Fruit fly (Drosophila melanogaster) whole organism, embryonic: ENCODE data around the gene CG5087.

ENCODE experiments used
- Asciz ChIP-seq: fragments of 200-800 bp; sonication (Bioruptor generic); optimal IDR thresholded peaks from 2 replicates; lab custom pipeline; 2017; ENCODE audit warnings: missing biosample characterization, mild to moderate bottlenecking, missing genetic modification characterization, missing genetic modification reagents
- B-H1 ChIP-seq: fragments of 200-800 bp; sonication (Bioruptor generic); IDR thresholded peaks from 3 replicates; pipeline ENCODE4 v1.3.6; 2022; ENCODE audit warnings: missing biosample characterization, missing genetic modification characterization
- CG10267 ChIP-seq: fragments of 200-800 bp; sonication (Bioruptor generic); optimal IDR thresholded peaks from 2 replicates; lab custom pipeline; 2018; ENCODE audit warnings: missing biosample characterization, mild to moderate bottlenecking, missing genetic modification characterization, moderate library complexity
- CG10543 ChIP-seq: fragments of 200-800 bp; sonication (Bioruptor generic); optimal IDR thresholded peaks from 3 replicates; lab custom pipeline; 2017; ENCODE audit warnings: missing biosample characterization, mild to moderate bottlenecking, missing genetic modification characterization, moderate library complexity
- CG12071 ChIP-seq: fragments of 200-800 bp; sonication (Bioruptor generic); optimal IDR thresholded peaks from 3 replicates; lab custom pipeline; 2018; ENCODE audit warnings: missing biosample characterization, mild to moderate bottlenecking, missing genetic modification characterization
- CG12659 ChIP-seq: fragments of 200-800 bp; sonication (Bioruptor generic); optimal IDR thresholded peaks from 3 replicates; lab custom pipeline; 2017; ENCODE audit warnings: mild to moderate bottlenecking, missing biosample characterization, missing genetic modification reagents, missing genetic modification characterization
- CG14667 ChIP-seq: fragments of 200-800 bp; sonication (Bioruptor generic); IDR thresholded peaks from 2 replicates; pipeline ENCODE4 v1.3.6; 2022; ENCODE audit warnings: missing biosample characterization, missing genetic modification characterization
- CG17385 ChIP-seq: fragments of 200-800 bp; sonication (Bioruptor generic); optimal IDR thresholded peaks from 3 replicates; lab custom pipeline; 2018; ENCODE audit warnings: missing biosample characterization, mild to moderate bottlenecking, missing genetic modification characterization
- CG17612 ChIP-seq: fragments of 200-800 bp; sonication (Bioruptor generic); IDR thresholded peaks from 2 replicates; pipeline ENCODE4 v1.3.6; 2022; ENCODE audit warnings: missing biosample characterization, missing genetic modification characterization
- CG2120 ChIP-seq: fragments of 200-800 bp; sonication (Bioruptor generic); optimal IDR thresholded peaks from 3 replicates; lab custom pipeline; 2016; ENCODE audit warnings: missing biosample characterization, missing genetic modification characterization
- CG3407 ChIP-seq: fragments of 200-800 bp; sonication (Bioruptor generic); optimal IDR thresholded peaks from 2 replicates; lab custom pipeline; 2018; ENCODE audit warnings: missing biosample characterization, mild to moderate bottlenecking, missing genetic modification characterization
- CG34224 ChIP-seq: fragments of 200-800 bp; sonication (Bioruptor generic); IDR thresholded peaks from 3 replicates; pipeline ENCODE4 v1.3.6; 2022; ENCODE audit warnings: missing biosample characterization, missing genetic modification characterization; ENCODE audit not compliant: partially characterized antibody
- CG43689 ChIP-seq: fragments of 200-800 bp; sonication (Bioruptor generic); IDR thresholded peaks from 2 replicates; pipeline ENCODE4 v1.3.6; 2022; ENCODE audit warnings: missing biosample characterization, missing genetic modification characterization
- CG4424 ChIP-seq: fragments of 200-800 bp; sonication (Bioruptor generic); optimal IDR thresholded peaks from 3 replicates; lab custom pipeline; 2016; ENCODE audit warnings: missing biosample characterization, missing genetic modification characterization
- CG4854 ChIP-seq: fragments of 200-800 bp; sonication (Bioruptor generic); optimal IDR thresholded peaks from 2 replicates; lab custom pipeline; 2016; ENCODE audit warnings: missing biosample characterization, missing genetic modification characterization, inconsistent platforms
- CG6272 ChIP-seq: fragments of 200-800 bp; sonication (Bioruptor generic); IDR thresholded peaks from 2 replicates; pipeline ENCODE4 v1.3.6; 2022; ENCODE audit warnings: missing biosample characterization, missing genetic modification characterization
- CG6683 ChIP-seq: fragments of 200-800 bp; sonication (Bioruptor generic); optimal IDR thresholded peaks from 2 replicates; lab custom pipeline; 2017; ENCODE audit warnings: missing biosample characterization, mild to moderate bottlenecking, missing genetic modification characterization, missing genetic modification reagents
- CG8359 ChIP-seq: fragments of 200-800 bp; sonication (Bioruptor generic); optimal IDR thresholded peaks from 2 replicates; lab custom pipeline; 2017; ENCODE audit warnings: missing biosample characterization, mild to moderate bottlenecking, missing genetic modification characterization, borderline replicate concordance
- CG8478 ChIP-seq: fragments of >200 bp; optimal IDR thresholded peaks from 2 replicates; lab custom pipeline; 2018
- CG8944 ChIP-seq: fragments of 200-800 bp; sonication (Bioruptor generic); optimal IDR thresholded peaks from 3 replicates; lab custom pipeline; 2016; ENCODE audit warnings: missing biosample characterization, missing genetic modification characterization
- CG9437 ChIP-seq: fragments of 200-800 bp; sonication (Bioruptor generic); optimal IDR thresholded peaks from 2 replicates; lab custom pipeline; 2018; ENCODE audit warnings: missing biosample characterization, mild to moderate bottlenecking, missing genetic modification characterization
- Chrac-16 ChIP-seq: fragments of 200-800 bp; sonication (Bioruptor generic); optimal IDR thresholded peaks from 3 replicates; lab custom pipeline; 2016; ENCODE audit warnings: missing biosample characterization, missing genetic modification characterization
- CoRest ChIP-seq: fragments of 200-800 bp; sonication (Bioruptor generic); optimal IDR thresholded peaks from 3 replicates; lab custom pipeline; 2018; ENCODE audit warnings: missing biosample characterization, mild to moderate bottlenecking, missing genetic modification characterization, moderate library complexity
- HmgD ChIP-seq: fragments of 200-800 bp; sonication (Bioruptor generic); optimal IDR thresholded peaks from 3 replicates; lab custom pipeline; 2016; ENCODE audit warnings: missing biosample characterization, missing genetic modification characterization
- NFAT ChIP-seq: fragments of 200-800 bp; sonication (Bioruptor generic); IDR thresholded peaks from 2 replicates; pipeline ENCODE4 v1.3.6; 2022; ENCODE audit warnings: missing biosample characterization, missing genetic modification characterization
- ato ChIP-seq: fragments of 200-800 bp; sonication (Bioruptor generic); IDR thresholded peaks from 2 replicates; pipeline ENCODE4 v1.3.6; 2022; ENCODE audit warnings: missing biosample characterization, missing genetic modification characterization; ENCODE audit not compliant: partially characterized antibody
- bbx ChIP-seq: fragments of 200-800 bp; sonication (Bioruptor generic); IDR thresholded peaks from 2 replicates; pipeline ENCODE4 v1.3.6; 2022; ENCODE audit warnings: missing biosample characterization, missing genetic modification characterization; ENCODE audit not compliant: partially characterized antibody
- bcd ChIP-seq: fragments of 200-800 bp; sonication (Bioruptor generic); optimal IDR thresholded peaks from 2 replicates; lab custom pipeline; 2017; ENCODE audit warnings: missing biosample characterization, mild to moderate bottlenecking, missing genetic modification characterization
- br ChIP-seq: fragments of >200 bp; optimal IDR thresholded peaks from 2 replicates; lab custom pipeline; 2017
- cad ChIP-seq: fragments of >200 bp; optimal IDR thresholded peaks from 2 replicates; lab custom pipeline; 2017; ENCODE audit warnings: missing biosample characterization, missing genetic modification characterization
- chif ChIP-seq, 2 experiments: fragments of 200-800 bp; sonication (Bioruptor generic); optimal IDR thresholded peaks; 3 replicates each; lab custom pipeline; 2016; ENCODE audit warnings: missing biosample characterization in 2 of 2, missing genetic modification characterization in 2 of 2
- da ChIP-seq: fragments of 200-800 bp; sonication (Bioruptor generic); optimal IDR thresholded peaks from 2 replicates; lab custom pipeline; 2016; ENCODE audit warnings: missing biosample characterization, missing genetic modification characterization
- esg ChIP-seq: fragments of 200-800 bp; sonication (Bioruptor generic); conservative IDR thresholded peaks from 2 replicates; pipeline ENCODE4 v1.3.6; 2022; ENCODE audit warnings: missing biosample characterization, missing genetic modification characterization
- gem ChIP-seq: fragments of 200-800 bp; sonication (Bioruptor generic); optimal IDR thresholded peaks from 2 replicates; lab custom pipeline; 2019; ENCODE audit warnings: missing biosample characterization, mild to moderate bottlenecking, missing genetic modification characterization, moderate library complexity
- kay ChIP-seq: fragments of 200-800 bp; sonication (Bioruptor generic); optimal IDR thresholded peaks from 2 replicates; lab custom pipeline; 2016; ENCODE audit warnings: missing biosample characterization, missing genetic modification characterization
- lilli ChIP-seq: fragments of 200-800 bp; sonication (Bioruptor generic); optimal IDR thresholded peaks from 3 replicates; lab custom pipeline; 2016; ENCODE audit warnings: missing biosample characterization, missing genetic modification characterization
- lmd ChIP-seq: fragments of 200-800 bp; sonication (Bioruptor generic); IDR thresholded peaks from 2 replicates; pipeline ENCODE4 v1.3.6; 2022; ENCODE audit warnings: missing biosample characterization, missing genetic modification characterization
- nmo ChIP-seq: fragments of 200-800 bp; sonication (Bioruptor generic); optimal IDR thresholded peaks from 2 replicates; lab custom pipeline; 2018; ENCODE audit warnings: missing biosample characterization, mild to moderate bottlenecking, missing genetic modification characterization, moderate library complexity
- oc ChIP-seq: fragments of 200-800 bp; sonication (Bioruptor generic); optimal IDR thresholded peaks from 2 replicates; lab custom pipeline; 2018; ENCODE audit warnings: missing biosample characterization, mild to moderate bottlenecking, missing genetic modification characterization, moderate library complexity
- onecut ChIP-seq: fragments of 200-800 bp; sonication (Bioruptor generic); IDR thresholded peaks from 2 replicates; pipeline ENCODE4 v1.3.6; 2022; ENCODE audit warnings: missing biosample characterization, missing genetic modification characterization
- pum ChIP-seq: fragments of 200-800 bp; sonication (Bioruptor generic); optimal IDR thresholded peaks from 2 replicates; lab custom pipeline; 2016; ENCODE audit warnings: missing biosample characterization, missing genetic modification characterization
- run ChIP-seq: fragments of 200-800 bp; sonication (Bioruptor generic); optimal IDR thresholded peaks from 3 replicates; lab custom pipeline; 2018; ENCODE audit warnings: missing biosample characterization, mild to moderate bottlenecking, missing genetic modification characterization
- sens-2 ChIP-seq: fragments of 200-800 bp; sonication (Bioruptor generic); IDR thresholded peaks from 2 replicates; pipeline ENCODE4 v1.3.6; 2022; ENCODE audit warnings: missing biosample characterization, missing genetic modification characterization
- slou ChIP-seq: fragments of 200-800 bp; sonication (Bioruptor generic); optimal IDR thresholded peaks from 3 replicates; lab custom pipeline; 2016; ENCODE audit warnings: missing biosample characterization, missing genetic modification characterization
- ssp ChIP-seq: fragments of 200-800 bp; sonication (Bioruptor generic); IDR thresholded peaks from 2 replicates; pipeline ENCODE4 v1.3.6; 2022; ENCODE audit warnings: missing biosample characterization, missing genetic modification characterization
- sug ChIP-seq: fragments of 200-800 bp; optimal IDR thresholded peaks from 2 replicates; lab custom pipeline; 2019; ENCODE audit warnings: missing biosample characterization, mild to moderate bottlenecking, missing genetic modification characterization, moderate library complexity
- tll ChIP-seq, 2 experiments: fragments of 200-800 bp in 1 of 2; fragments of >200 bp in 1 of 2; sonication (Bioruptor generic) in 1 of 2; optimal IDR thresholded peaks; 2 replicates each; lab custom pipeline; 2017 to 2019; ENCODE audit warnings: missing biosample characterization in 2 of 2, missing genetic modification characterization in 2 of 2, mild to moderate bottlenecking in 1 of 2, moderate library complexity in 1 of 2
- tna ChIP-seq: fragments of 200-800 bp; sonication (Bioruptor generic); IDR thresholded peaks from 2 replicates; pipeline ENCODE4 v1.3.6; 2022; ENCODE audit warnings: missing biosample characterization, missing genetic modification characterization; ENCODE audit not compliant: partially characterized antibody
- trh ChIP-seq: fragments of 200-800 bp; sonication (Bioruptor generic); optimal IDR thresholded peaks from 2 replicates; lab custom pipeline; 2016; ENCODE audit warnings: missing biosample characterization, missing genetic modification characterization
- unc-4 ChIP-seq: fragments of 200-800 bp; sonication (Bioruptor generic); IDR thresholded peaks from 2 replicates; pipeline ENCODE4 v1.3.6; 2022; ENCODE audit warnings: missing biosample characterization, missing genetic modification characterization; ENCODE audit not compliant: partially characterized antibody
- vvl ChIP-seq: fragments of 200-800 bp; sonication (Bioruptor generic); IDR thresholded peaks from 2 replicates; pipeline ENCODE4 v1.3.6; 2022; ENCODE audit warnings: missing biosample characterization, missing genetic modification characterization
- zen ChIP-seq: fragments of 200-800 bp; sonication (Bioruptor generic); optimal IDR thresholded peaks from 3 replicates; lab custom pipeline; 2018; ENCODE audit warnings: missing biosample characterization, mild to moderate bottlenecking, missing genetic modification characterization, moderate library complexity

The CG5087 gene

dm6 chr3L:9032871-9033270 lies 34.9 kb downstream of the CG5087 start (continued):
- TF ChIP-seq CG34224 (GFP tag; lab: Robert Waterston, UW) (no peak), sens-2 (no peak), br (lab: Kevin White, UChicago) (no peak), CG4424 (GFP tag; lab: Kevin White, UChicago) (no peak), CG43689 (GFP tag; lab: Robert Waterston, UW) (no peak), tll (GFP tag; optimal IDR thresholded peaks at IDR 0.05; lab: Kevin White, UChicago) (no peak), CG8359 (no peak), HmgD (GFP tag; lab: Kevin White, UChicago) (no peak), Asciz (no peak), CG14667 (GFP tag; lab: Robert Waterston, UW) (no peak), oc (tag; lab: Kevin White, UChicago) (no peak), ato (GFP tag; lab: Robert Waterston, UW) (no peak), gem (tag; lab: Kevin White, UChicago) (peak; percentile 45), CG10267 (tag; lab: Kevin White, UChicago) (peak; percentile 21), da (GFP tag; lab: Kevin White, UChicago) (no peak), CG8944 (GFP tag; lab: Kevin White, UChicago) (no peak), NFAT (GFP tag; lab: Robert Waterston, UW) (no peak), Chrac-16 (GFP tag; lab: Kevin White, UChicago) (no peak), CG17385 (GFP tag; lab: Kevin White, UChicago) (no peak), cad (GFP tag; lab: Kevin White, UChicago) (no peak), CG8478 (lab: Kevin White, UChicago) (no peak), B-H1 (no peak), tna (no peak), bcd (GFP tag; lab: Kevin White, UChicago) (no peak), nmo (GFP tag; lab: Kevin White, UChicago) (peak; percentile 42), unc-4 (GFP tag; lab: Robert Waterston, UW) (no peak), CG17612 (GFP tag; lab: Robert Waterston, UW) (no peak), bbx (no peak), sug (tag; lab: Kevin White, UChicago) (no peak), vvl (GFP tag; lab: Robert Waterston, UW) (0 out of 2 replicates have a peak, but pooled peaks have one; percentile 15), zen (no peak), chif (GFP tag; optimal IDR thresholded peaks at IDR 0.05; lab: Kevin White, UChicago) (no peak), CG6272 (GFP tag; lab: Robert Waterston, UW) (no peak), slou (GFP tag; lab: Kevin White, UChicago) (no peak), CG10543 (no peak), lilli (GFP tag; lab: Kevin White, UChicago) (no peak), ssp (GFP tag; lab: Robert Waterston, UW) (no peak), lmd (GFP tag; lab: Robert Waterston, UW) (no peak), esg (0 out of 2 replicates have a peak, but pooled peaks have one; percentile 17), trh (GFP tag; lab: Kevin White, UChicago) (no peak), CG12659 (no peak), pum (GFP tag; lab: Kevin White, UChicago) (no peak), run (tag; lab: Kevin White, UChicago) (no peak), CG9437 (GFP tag; lab: Kevin White, UChicago) (no peak), CG6683 (no peak), CG12071 (GFP tag; lab: Kevin White, UChicago) (no peak), onecut (GFP tag; lab: Robert Waterston, UW) (no peak), CG3407 (GFP tag; lab: Kevin White, UChicago) (no peak), CG4854 (GFP tag; lab: Kevin White, UChicago) (no peak), CG2120 (GFP tag; lab: Kevin White, UChicago) (no peak), CoRest (tag; lab: Kevin White, UChicago) (peak; percentile 19), kay (GFP tag; lab: Kevin White, UChicago) (no peak)
